Fruit fly (Drosophila melanogaster) whole organism, wandering third instar larva: ENCODE measurements around the gene Orct2.

ENCODE experiments used
- Hnf4 ChIP-seq: fragments of 200-800 bp; sonication (Bioruptor generic); optimal IDR thresholded peaks from 2 replicates; lab custom pipeline; 2016; ENCODE audit warnings: missing biosample characterization, mild to moderate bottlenecking, missing genetic modification characterization
- Mio ChIP-seq: sonication (Bioruptor generic); optimal IDR thresholded peaks from 2 replicates; lab custom pipeline; 2016; ENCODE audit warnings: missing biosample characterization, missing genetic modification characterization
- Rel ChIP-seq, 2 experiments: fragments of 200-800 bp; sonication (Bioruptor generic) in 1 of 2; optimal IDR thresholded peaks; 2 replicates in 1 of 2; 3 replicates in 1 of 2; lab custom pipeline; 2016 to 2019; ENCODE audit warnings: mild to moderate bottlenecking in 2 of 2, missing biosample characterization in 2 of 2, missing genetic modification characterization in 2 of 2, moderate library complexity in 1 of 2
- Sp1 ChIP-seq: fragments of 200-800 bp; sonication (Bioruptor generic); optimal IDR thresholded peaks from 3 replicates; lab custom pipeline; 2019; ENCODE audit warnings: missing biosample characterization, mild to moderate bottlenecking, missing genetic modification characterization, moderate library complexity
- Vsx2 ChIP-seq: fragments of 200-300, 225-300 bp; sonication (Bioruptor generic); optimal IDR thresholded peaks from 2 replicates; lab custom pipeline; 2018; ENCODE audit warnings: missing biosample characterization, missing genetic modification characterization; ENCODE audit not compliant: partially characterized antibody
- h ChIP-seq: fragments of 200-800 bp; sonication (Bioruptor generic); optimal IDR thresholded peaks from 3 replicates; lab custom pipeline; 2016; ENCODE audit warnings: missing biosample characterization, mild to moderate bottlenecking, missing genetic modification characterization
- jim ChIP-seq: fragments of 175-275, 200-325 bp; sonication (Bioruptor generic); optimal IDR thresholded peaks from 2 replicates; lab custom pipeline; 2016; ENCODE audit warnings: missing biosample characterization, mild to moderate bottlenecking, missing genetic modification characterization
- lola ChIP-seq: fragments of >200 bp; optimal IDR thresholded peaks from 2 replicates; lab custom pipeline; 2017; ENCODE audit warnings: missing biosample characterization, missing genetic modification characterization
- tai ChIP-seq: sonication (Bioruptor generic); optimal IDR thresholded peaks from 2 replicates; lab custom pipeline; 2016; ENCODE audit warnings: missing biosample characterization, missing genetic modification characterization

- no peak for TF ChIP-seq jim
- no peak for TF ChIP-seq h
- TF ChIP-seq lola (GFP tag; lab: Kevin White, UChicago): no peak
- no peak for TF ChIP-seq Vsx2
- TF ChIP-seq tai (GFP tag; lab: Kevin White, UChicago): no peak
- no peak for TF ChIP-seq Rel (GFP tag; optimal IDR thresholded peaks at IDR 0.05; lab: Kevin White, UChicago)
- TF ChIP-seq Rel (tag; optimal IDR thresholded peaks at IDR 0.05; lab: Kevin White, UChicago): no peak
- no peak for TF ChIP-seq Mio (GFP tag; lab: Kevin White, UChicago)
- TF ChIP-seq Sp1 (GFP tag; lab: Kevin White, UChicago): no peak
- no peak for TF ChIP-seq Hnf4 (GFP tag; lab: Kevin White, UChicago)
Observed at dm6 chr3R:24228675-24229074, 44.2 kb upstream of the Orct2 start, which contains the start of gene Acp95EF.
